Fruit fly (Drosophila melanogaster) whole organism, larva: ENCODE data around the gene Gale.

Source experiments
- noc ChIP-seq: fragments of 200-800 bp; sonication (Bioruptor generic); optimal IDR thresholded peaks from 3 replicates; lab custom pipeline; 2019; ENCODE audit warnings: missing biosample characterization, mild to moderate bottlenecking, missing genetic modification characterization, moderate library complexity

Gale gene

dm6 chr3L:626498-627369 is 21.6 kb upstream of the Gale start:
- TF ChIP-seq noc (tag; lab: Kevin White, UChicago) = peak; percentile 20

dm6 chr3L:627370-627769 is 21.0 kb upstream of the Gale start:
- no peak for TF ChIP-seq noc (tag; lab: Kevin White, UChicago)

DNA sequence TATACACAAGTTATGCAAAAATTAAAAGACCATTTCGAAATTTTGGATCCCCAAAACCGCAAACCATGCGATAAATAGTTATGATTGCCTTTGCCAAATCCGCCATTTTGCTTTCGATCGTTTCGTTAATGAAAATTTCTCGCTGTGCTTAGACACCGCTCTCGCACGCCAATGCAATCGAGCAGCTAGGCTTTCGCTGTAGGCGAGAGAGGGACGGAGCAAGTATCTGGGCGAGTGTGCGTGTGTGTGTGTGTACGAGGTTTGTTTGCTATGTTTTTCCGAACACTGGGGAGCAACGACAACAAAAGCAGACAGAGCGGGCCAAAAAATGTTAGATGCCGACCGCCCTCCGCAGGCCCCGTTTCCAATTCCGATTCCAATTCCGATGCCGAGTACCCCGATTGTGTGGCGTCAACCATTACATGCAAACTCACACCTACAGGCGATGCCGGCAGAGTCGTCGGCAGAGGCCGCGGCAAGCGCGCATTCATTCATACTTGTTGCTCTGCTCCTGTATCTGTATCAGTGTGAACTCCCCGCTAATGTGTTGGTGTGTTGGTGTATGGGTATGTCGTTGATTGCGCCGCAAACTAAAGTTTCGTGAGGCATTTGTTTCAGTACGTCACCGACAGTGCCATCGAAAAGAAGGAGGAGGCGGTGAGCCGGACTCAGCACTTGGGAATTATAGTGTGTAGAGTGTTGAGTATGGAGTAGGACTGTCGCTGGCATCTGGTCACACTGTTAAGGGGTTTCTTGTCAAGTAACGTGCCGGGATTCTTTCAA is 20.3 kb upstream of the Gale start:
- TF ChIP-seq noc (tag; lab: Kevin White, UChicago) = peak; percentile 74

DNA sequence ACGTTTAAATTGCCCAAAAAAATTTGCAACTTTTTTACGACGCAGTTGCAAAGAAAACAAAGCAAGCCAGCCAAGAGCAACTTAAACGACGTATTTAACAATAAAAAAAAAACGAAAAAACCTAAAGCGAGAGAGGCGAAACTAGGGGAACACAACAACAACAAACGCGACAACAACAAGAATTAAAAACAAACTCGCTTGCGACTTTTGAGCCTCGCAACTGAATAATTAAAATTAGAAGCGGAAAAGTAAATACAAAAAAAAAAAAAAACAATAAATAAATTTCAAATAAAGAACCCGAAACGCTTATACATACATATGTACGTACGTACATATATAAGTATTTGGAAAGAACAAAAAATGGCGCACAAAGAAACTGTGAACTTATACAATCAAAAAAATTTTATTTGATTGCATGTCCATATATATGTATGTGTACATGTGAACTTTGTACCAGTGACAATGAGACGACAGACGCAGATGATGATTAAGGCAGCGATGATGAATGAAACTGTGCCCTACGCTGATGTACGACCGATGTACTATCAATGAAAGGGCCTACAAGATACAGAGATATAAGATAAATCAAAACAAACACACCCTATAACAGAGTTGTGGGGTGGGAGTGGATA is 19.6 kb upstream of the Gale start:
- TF ChIP-seq noc (tag; lab: Kevin White, UChicago) = no peak

- TF ChIP-seq noc (tag; lab: Kevin White, UChicago) = no peak
Measured at dm6 chr3L:629353-629915, 18.9 kb upstream of the Gale start.

DNA sequence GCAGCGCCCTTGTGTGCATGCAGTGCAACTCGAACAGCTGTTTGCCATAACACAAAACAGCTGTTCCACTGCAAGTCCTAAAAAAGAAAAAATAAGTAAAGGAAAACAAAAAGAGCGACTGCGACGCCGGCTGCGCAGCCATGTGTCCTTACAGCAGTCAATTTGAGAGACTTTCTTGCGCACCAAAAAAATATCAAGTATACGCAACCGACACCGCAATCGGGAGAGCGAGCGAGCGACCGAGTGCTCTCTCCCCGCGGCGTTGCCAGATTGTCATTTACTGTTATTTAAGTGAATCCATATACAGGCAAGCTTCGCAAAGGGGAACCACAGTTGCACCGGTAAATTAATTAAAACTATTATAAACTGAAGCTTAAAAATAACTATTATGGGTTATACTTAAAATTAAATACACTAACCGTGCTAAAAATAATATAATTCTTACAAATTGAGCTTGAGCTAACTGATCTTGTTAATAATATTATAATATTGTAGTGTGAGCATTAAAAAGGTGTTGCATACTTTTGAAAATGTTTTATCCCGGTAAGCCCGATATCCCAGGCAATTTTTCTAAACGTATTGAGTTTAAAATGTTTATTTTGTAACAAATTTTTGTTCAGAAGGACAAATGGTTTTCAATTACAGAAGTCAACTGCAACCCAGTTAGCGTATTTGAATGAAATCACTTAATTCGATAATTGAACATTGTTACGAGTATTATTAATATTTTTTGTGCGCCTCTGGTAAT is 18.3 kb upstream of the Gale start:
- peak; percentile 15 for TF ChIP-seq noc (tag; lab: Kevin White, UChicago)

DNA sequence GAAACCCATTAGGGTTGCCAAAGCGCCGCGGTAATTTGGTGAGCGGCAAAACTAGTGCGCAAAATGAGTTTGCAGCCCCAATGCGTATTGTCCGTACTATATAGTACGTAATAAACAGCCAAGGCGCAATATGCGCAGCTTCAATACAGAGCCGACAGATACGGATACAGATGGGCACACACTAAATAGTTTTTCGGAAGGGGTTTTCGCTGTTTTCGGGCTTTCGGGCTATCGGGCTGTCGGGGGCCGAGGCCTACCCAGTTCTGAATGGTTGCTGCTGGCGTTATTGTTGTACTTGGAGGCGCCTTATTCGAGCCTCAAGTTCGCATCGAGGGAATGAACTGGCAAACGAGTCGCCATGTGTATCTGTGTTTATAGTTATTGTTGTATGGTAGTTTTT is 17.7 kb upstream of the Gale start:
- no peak for TF ChIP-seq noc (tag; lab: Kevin White, UChicago)

- no peak for TF ChIP-seq noc (tag; lab: Kevin White, UChicago)
Measured at dm6 chr3L:632058-632457, 16.3 kb upstream of the Gale start.

DNA sequence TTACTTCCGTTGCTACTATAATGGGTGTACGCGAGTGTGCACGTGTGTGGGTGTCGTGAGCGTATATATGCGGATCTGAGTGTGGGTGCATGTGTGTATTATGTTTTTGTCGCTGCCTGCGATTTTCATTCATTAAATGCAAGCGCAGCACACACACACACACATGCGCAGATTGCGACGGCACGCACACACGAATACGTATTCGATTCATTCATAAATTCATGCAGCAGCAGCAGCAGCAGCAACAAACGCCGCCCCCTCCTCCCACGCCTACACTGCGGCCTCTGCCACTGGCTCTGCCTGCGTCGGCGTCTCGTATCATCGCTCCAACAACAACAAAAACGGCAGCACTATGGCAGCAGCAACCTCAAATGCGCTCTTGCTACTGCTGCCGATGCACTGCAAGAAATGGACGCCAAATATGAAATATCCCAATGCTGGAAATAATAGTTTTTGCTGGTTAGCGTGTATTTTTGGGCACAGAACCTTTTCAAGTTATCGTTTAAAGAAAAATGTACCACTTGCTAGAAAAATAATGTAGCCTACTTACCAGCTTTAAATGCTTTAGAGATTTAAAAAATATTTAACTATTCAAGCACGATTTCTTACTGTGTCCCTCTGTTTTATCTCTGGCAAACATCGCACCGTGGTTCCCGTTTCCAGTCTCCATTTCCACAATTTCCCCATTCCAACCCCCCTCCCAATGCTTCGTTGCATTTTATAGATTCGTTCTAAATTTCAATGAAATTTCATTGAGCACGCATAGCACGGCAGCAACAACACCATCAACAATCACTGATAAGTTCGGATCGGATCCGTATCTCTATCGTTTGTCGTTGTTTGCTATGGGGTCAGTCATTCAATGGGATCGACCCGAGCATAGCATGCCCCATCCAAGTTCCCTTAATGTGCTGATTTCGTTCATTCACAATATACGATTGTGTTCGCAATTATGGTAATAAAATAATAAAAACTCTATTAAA is 14.8 kb upstream of the Gale start:
- no peak for TF ChIP-seq noc (tag; lab: Kevin White, UChicago)

dm6 chr3L:634319-635015 is 13.9 kb upstream of the Gale start:
- peak; percentile 30 for TF ChIP-seq noc (tag; lab: Kevin White, UChicago)

DNA sequence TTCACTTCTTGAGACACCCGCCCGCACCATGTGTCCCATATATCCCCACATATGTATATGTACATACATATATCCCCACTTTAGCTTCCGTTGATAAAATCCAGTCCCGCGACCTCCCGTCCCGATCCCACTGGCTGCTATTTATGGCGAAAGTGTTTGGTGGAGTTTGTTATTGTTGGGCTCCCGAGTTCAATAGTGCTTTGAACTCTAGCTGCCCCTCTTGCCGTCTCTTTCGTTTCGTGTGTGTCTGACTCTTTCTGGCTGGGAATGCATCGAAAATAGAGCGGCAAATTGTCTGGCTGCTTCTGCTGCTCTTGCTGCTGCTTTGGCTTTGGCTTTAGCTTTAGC is 13.4 kb upstream of the Gale start:
- TF ChIP-seq noc (tag; lab: Kevin White, UChicago) = no peak

- no peak for TF ChIP-seq noc (tag; lab: Kevin White, UChicago)
Measured at dm6 chr3L:635529-635928, 12.8 kb upstream of the Gale start.

dm6 chr3L:636434-636833 is 11.9 kb upstream of the Gale start:
- no peak for TF ChIP-seq noc (tag; lab: Kevin White, UChicago)
